Worm (Caenorhabditis elegans) whole organism, L2 larva: Measurements from ENCODE around the gene B0491.6.

Experiments
- C34F6.9 ChIP-seq: fragments of 150-350 bp; optimal IDR thresholded peaks from 2 replicates; lab custom pipeline; 2014; ENCODE audit warnings: missing biosample characterization, missing genetic modification characterization
- F13H6.1 ChIP-seq: sonication (generic microtip); optimal IDR thresholded peaks from 2 replicates; lab custom pipeline; 2016; ENCODE audit warnings: missing genetic modification characterization, missing compliant biosample characterization
- R02D3.7 ChIP-seq: fragments of 150-350 bp; optimal IDR thresholded peaks from 2 replicates; lab custom pipeline; 2014; ENCODE audit warnings: missing biosample characterization, missing genetic modification characterization
- Y55F3AM.14 ChIP-seq: fragments of 200-800 bp; sonication (Bioruptor generic); optimal IDR thresholded peaks from 2 replicates; lab custom pipeline; 2018; ENCODE audit warnings: mild to moderate bottlenecking, missing genetic modification characterization, missing compliant biosample characterization
- ZK546.5 ChIP-seq: sonication (generic microtip); optimal IDR thresholded peaks from 2 replicates; lab custom pipeline; 2017; ENCODE audit warnings: missing biosample characterization, missing genetic modification characterization
- aly-2 ChIP-seq: fragments of 150-350 bp; optimal IDR thresholded peaks from 2 replicates; lab custom pipeline; 2014; ENCODE audit warnings: missing biosample characterization, missing genetic modification characterization
- blmp-1 ChIP-seq: sonication (generic microtip); optimal IDR thresholded peaks from 2 replicates; lab custom pipeline; 2017; ENCODE audit warnings: missing genetic modification characterization, mild to moderate bottlenecking, missing compliant biosample characterization, antibody characterized with exemption, moderate library complexity; ENCODE audit not compliant: insufficient read depth
- ceh-16 ChIP-seq: fragments of 150-350 bp; optimal IDR thresholded peaks from 2 replicates; lab custom pipeline; 2014; ENCODE audit warnings: missing biosample characterization, missing genetic modification characterization
- crh-2 ChIP-seq: sonication (generic microtip); optimal IDR thresholded peaks from 2 replicates; lab custom pipeline; 2017; ENCODE audit warnings: missing biosample characterization, missing genetic modification characterization
- fos-1 ChIP-seq: fragments of 150-350 bp; optimal IDR thresholded peaks from 2 replicates; lab custom pipeline; 2014; ENCODE audit warnings: missing biosample characterization, missing genetic modification characterization
- gmeb-1 ChIP-seq: fragments of 150-350 bp; optimal IDR thresholded peaks from 2 replicates; lab custom pipeline; 2014; ENCODE audit warnings: missing biosample characterization, missing genetic modification characterization
- lin-11 ChIP-seq: fragments of 150-350 bp; sonication (generic microtip); optimal IDR thresholded peaks from 2 replicates; lab custom pipeline; 2014; ENCODE audit warnings: missing biosample characterization, missing genetic modification characterization, inconsistent platforms, mixed read lengths
- lin-13 ChIP-seq: fragments of 150-350 bp; optimal IDR thresholded peaks from 2 replicates; lab custom pipeline; 2014; ENCODE audit warnings: missing biosample characterization, missing genetic modification reagents, missing genetic modification characterization
- lsy-2 ChIP-seq, 2 experiments: fragments of 150-350 bp in 1 of 2; sonication (generic microtip) in 1 of 2; optimal IDR thresholded peaks; 2 replicates each; lab custom pipeline; 2014 to 2017; ENCODE audit warnings: missing biosample characterization in 2 of 2, missing genetic modification characterization in 2 of 2
- mab-5 ChIP-seq: fragments of 150-350 bp; optimal IDR thresholded peaks from 2 replicates; lab custom pipeline; 2014; ENCODE audit warnings: missing biosample characterization, missing genetic modification characterization
- mbf-1 ChIP-seq: sonication (generic microtip); optimal IDR thresholded peaks from 2 replicates; lab custom pipeline; 2017; ENCODE audit warnings: missing biosample characterization, missing genetic modification characterization
- mdl-1 ChIP-seq, 2 experiments: fragments of 150-350 bp in 1 of 2; sonication (generic microtip) in 1 of 2; optimal IDR thresholded peaks; 2 replicates each; lab custom pipeline; 2017; ENCODE audit warnings: missing biosample characterization in 2 of 2, missing genetic modification characterization in 2 of 2
- nhr-10 ChIP-seq: sonication (generic microtip); optimal IDR thresholded peaks from 2 replicates; lab custom pipeline; 2017; ENCODE audit warnings: missing biosample characterization, missing genetic modification characterization
- nhr-11 ChIP-seq: fragments of 150-350 bp; optimal IDR thresholded peaks from 2 replicates; lab custom pipeline; 2014; ENCODE audit warnings: missing biosample characterization, missing genetic modification characterization
- nhr-12 ChIP-seq: fragments of 150-350 bp; optimal IDR thresholded peaks from 2 replicates; lab custom pipeline; 2014; ENCODE audit warnings: missing biosample characterization, missing genetic modification characterization
- nhr-129 ChIP-seq: fragments of 150-350 bp; optimal IDR thresholded peaks from 2 replicates; lab custom pipeline; 2014; ENCODE audit warnings: missing biosample characterization, missing genetic modification characterization
- nhr-21 ChIP-seq: fragments of 150-350 bp; optimal IDR thresholded peaks from 2 replicates; lab custom pipeline; 2014; ENCODE audit warnings: missing biosample characterization, missing genetic modification characterization
- nhr-23 ChIP-seq: fragments of 150-350 bp; optimal IDR thresholded peaks from 2 replicates; lab custom pipeline; 2014; ENCODE audit warnings: missing biosample characterization, missing genetic modification reagents, missing genetic modification characterization
- nhr-237 ChIP-seq: fragments of 150-350 bp; optimal IDR thresholded peaks from 2 replicates; lab custom pipeline; 2014; ENCODE audit warnings: missing biosample characterization, missing genetic modification characterization
- nhr-25 ChIP-seq: fragments of 150-350 bp; sonication (generic microtip); optimal IDR thresholded peaks from 3 replicates; lab custom pipeline; 2014; ENCODE audit warnings: missing biosample characterization, missing genetic modification characterization
- nhr-6 ChIP-seq: fragments of 150-350 bp; optimal IDR thresholded peaks from 2 replicates; lab custom pipeline; 2014; ENCODE audit warnings: missing biosample characterization, missing genetic modification characterization
- nhr-77 ChIP-seq: fragments of 150-350 bp; optimal IDR thresholded peaks from 2 replicates; lab custom pipeline; 2014; ENCODE audit warnings: missing biosample characterization, missing genetic modification characterization
- sem-4 ChIP-seq: fragments of 150-350 bp; optimal IDR thresholded peaks from 2 replicates; lab custom pipeline; 2014; ENCODE audit warnings: missing biosample characterization, missing genetic modification reagents, missing genetic modification characterization
- skn-1 ChIP-seq: sonication (generic microtip); optimal IDR thresholded peaks from 2 replicates; lab custom pipeline; 2017; ENCODE audit warnings: missing biosample characterization, missing genetic modification characterization
- sma-3 ChIP-seq: sonication (generic microtip); optimal IDR thresholded peaks from 2 replicates; lab custom pipeline; 2016; ENCODE audit warnings: missing genetic modification reagents, missing genetic modification characterization, missing compliant biosample characterization
- sma-9 ChIP-seq, 2 experiments: fragments of 150-350 bp in 1 of 2; sonication (generic microtip) in 1 of 2; optimal IDR thresholded peaks; 2 replicates each; lab custom pipeline; 2014 to 2016; ENCODE audit warnings: missing genetic modification characterization in 2 of 2, mild to moderate bottlenecking in 1 of 2, missing biosample characterization in 1 of 2, missing compliant biosample characterization in 1 of 2, missing genetic modification reagents in 1 of 2, moderate library complexity in 1 of 2
- snpc-4 ChIP-seq: fragments of 150-350 bp; optimal IDR thresholded peaks from 2 replicates; lab custom pipeline; 2014; ENCODE audit warnings: missing biosample characterization, missing genetic modification characterization
- unc-39 ChIP-seq: fragments of 150-350 bp; optimal IDR thresholded peaks from 2 replicates; lab custom pipeline; 2014; ENCODE audit warnings: missing biosample characterization, missing genetic modification characterization
- unc-55 ChIP-seq: fragments of 150-350 bp; sonication (generic microtip); optimal IDR thresholded peaks from 3 replicates; lab custom pipeline; 2014; ENCODE audit warnings: missing biosample characterization, missing genetic modification reagents, missing genetic modification characterization
- unc-62 ChIP-seq: fragments of 150-350 bp; optimal IDR thresholded peaks from 2 replicates; lab custom pipeline; 2014; ENCODE audit warnings: missing biosample characterization, missing genetic modification reagents, missing genetic modification characterization
- zag-1 ChIP-seq: fragments of 150-350 bp; optimal IDR thresholded peaks from 2 replicates; lab custom pipeline; 2014; ENCODE audit warnings: missing biosample characterization, missing genetic modification characterization
- ztf-1 ChIP-seq: fragments of 200-800 bp; sonication (Bioruptor generic); conservative IDR thresholded peaks from 2 replicates; pipeline ENCODE4 v1.3.6; 2022; ENCODE audit warnings: missing genetic modification characterization, missing compliant biosample characterization
- ztf-11 ChIP-seq: sonication (generic microtip); optimal IDR thresholded peaks from 2 replicates; lab custom pipeline; 2017; ENCODE audit warnings: missing biosample characterization, missing genetic modification characterization
- ztf-4 ChIP-seq: fragments of 150-350 bp; optimal IDR thresholded peaks from 2 replicates; lab custom pipeline; 2014; ENCODE audit warnings: missing biosample characterization, missing genetic modification characterization

The B0491.6 gene

ce11 chrII:11347878-11348556 is at the start of gene B0491.6, which contains the start of gene pigm-1:
TSS of gene B0491.6 (minus strand) at chrII:11348343.
TSS of gene pigm-1 (plus strand) at chrII:11348445.
- TF ChIP-seq nhr-6 (tag; lab: Kevin White, UChicago) (peak; percentile 79), sma-9 (GFP tag; optimal IDR thresholded peaks at IDR 0.05; lab: Kevin White, UChicago) (peak; percentile 65), sma-9 (tag; optimal IDR thresholded peaks at IDR 0.05; lab: Kevin White, UChicago) (no peak), snpc-4 (peak; percentile 51), nhr-10 (tag; lab: Kevin White, UChicago) (peak; percentile 50), nhr-25 (peak; percentile 70), lin-11 (tag; lab: Kevin White, UChicago) (peak; percentile 42), mbf-1 (tag; lab: Kevin White, UChicago) (no peak), gmeb-1 (tag; lab: Kevin White, UChicago) (peak; percentile 89), mdl-1 (tag; optimal IDR thresholded peaks at IDR 0.05; lab: Kevin White, UChicago) (peak in 1 of 2 experiments; percentile 18), ZK546.5 (tag; lab: Kevin White, UChicago) (no peak), nhr-21 (peak; percentile 79), nhr-77 (tag; lab: Kevin White, UChicago) (no peak), skn-1 (tag; lab: Kevin White, UChicago) (peak; percentile 73), lsy-2 (tag; optimal IDR thresholded peaks at IDR 0.05; lab: Kevin White, UChicago) (peak; percentile 45 to 78), unc-62 (GFP tag; lab: Kevin White, UChicago) (no peak), nhr-129 (peak; percentile 68), sma-3 (GFP tag; lab: Kevin White, UChicago) (peak; percentile 62), C34F6.9 (tag; lab: Kevin White, UChicago) (peak; percentile 85), sem-4 (tag; lab: Kevin White, UChicago) (peak; percentile 64), fos-1 (tag; lab: Kevin White, UChicago) (peak; percentile 47), ztf-4 (tag; lab: Kevin White, UChicago) (peak; percentile 71), lin-13 (GFP tag; lab: Kevin White, UChicago) (peak; percentile 39), zag-1 (peak; percentile 34), nhr-237 (tag; lab: Kevin White, UChicago) (no peak), mab-5 (tag; lab: Kevin White, UChicago) (no peak), nhr-23 (tag; lab: Kevin White, UChicago) (no peak), blmp-1 (peak; percentile 44), ceh-16 (tag; lab: Kevin White, UChicago) (peak; percentile 23), crh-2 (peak; percentile 89), unc-55 (peak; percentile 63), Y55F3AM.14 (GFP tag; lab: Kevin White, UChicago) (no peak), F13H6.1 (peak; percentile 80)
- TF ChIP-seq, all 48 proteins: peak for 24

- TF ChIP-seq blmp-1 (no peak), nhr-12 (tag; lab: Kevin White, UChicago) (no peak), C34F6.9 (tag; lab: Kevin White, UChicago) (no peak), unc-39 (tag; lab: Kevin White, UChicago) (no peak), R02D3.7 (tag; lab: Kevin White, UChicago) (no peak), nhr-23 (tag; lab: Kevin White, UChicago) (no peak), nhr-11 (tag; lab: Kevin White, UChicago) (no peak), ztf-1 (GFP tag; lab: Robert Waterston, UW) (no peak), nhr-129 (no peak), Y55F3AM.14 (GFP tag; lab: Kevin White, UChicago) (no peak), ztf-11 (tag; lab: Kevin White, UChicago) (no peak), aly-2 (tag; lab: Kevin White, UChicago) (no peak), sma-3 (GFP tag; lab: Kevin White, UChicago) (no peak), lin-11 (tag; lab: Kevin White, UChicago) (no peak)
Measured at ce11 chrII:11396217-11396616, 48.1 kb upstream of the B0491.6 start.

DNA sequence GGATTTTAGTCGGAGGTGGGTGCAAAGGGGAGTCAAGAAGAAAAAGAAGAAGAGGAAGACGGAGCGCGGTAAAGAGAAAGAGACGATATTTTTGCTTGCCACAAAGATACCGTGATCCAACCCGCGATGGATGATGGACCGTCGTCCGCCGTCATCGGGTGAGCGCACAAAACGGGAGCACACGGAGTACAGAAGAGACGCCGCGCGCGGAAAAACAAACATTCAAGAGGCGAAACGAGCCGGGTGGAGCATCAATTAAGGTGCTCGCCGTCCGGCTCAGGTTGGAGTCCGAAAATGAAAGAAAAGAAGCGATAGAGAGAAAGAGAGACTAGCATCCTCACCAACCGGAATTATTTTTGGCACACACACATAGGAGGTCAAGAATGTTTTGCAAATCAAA is 45.6 kb upstream of the B0491.6 start:
- no peak for TF ChIP-seq nhr-11 (tag; lab: Kevin White, UChicago)
- TF ChIP-seq gmeb-1 (tag; lab: Kevin White, UChicago), result no peak
